Fruit fly (Drosophila melanogaster): ENCODE measurements around the gene Larp4B.

Gene Larp4B

DNA sequence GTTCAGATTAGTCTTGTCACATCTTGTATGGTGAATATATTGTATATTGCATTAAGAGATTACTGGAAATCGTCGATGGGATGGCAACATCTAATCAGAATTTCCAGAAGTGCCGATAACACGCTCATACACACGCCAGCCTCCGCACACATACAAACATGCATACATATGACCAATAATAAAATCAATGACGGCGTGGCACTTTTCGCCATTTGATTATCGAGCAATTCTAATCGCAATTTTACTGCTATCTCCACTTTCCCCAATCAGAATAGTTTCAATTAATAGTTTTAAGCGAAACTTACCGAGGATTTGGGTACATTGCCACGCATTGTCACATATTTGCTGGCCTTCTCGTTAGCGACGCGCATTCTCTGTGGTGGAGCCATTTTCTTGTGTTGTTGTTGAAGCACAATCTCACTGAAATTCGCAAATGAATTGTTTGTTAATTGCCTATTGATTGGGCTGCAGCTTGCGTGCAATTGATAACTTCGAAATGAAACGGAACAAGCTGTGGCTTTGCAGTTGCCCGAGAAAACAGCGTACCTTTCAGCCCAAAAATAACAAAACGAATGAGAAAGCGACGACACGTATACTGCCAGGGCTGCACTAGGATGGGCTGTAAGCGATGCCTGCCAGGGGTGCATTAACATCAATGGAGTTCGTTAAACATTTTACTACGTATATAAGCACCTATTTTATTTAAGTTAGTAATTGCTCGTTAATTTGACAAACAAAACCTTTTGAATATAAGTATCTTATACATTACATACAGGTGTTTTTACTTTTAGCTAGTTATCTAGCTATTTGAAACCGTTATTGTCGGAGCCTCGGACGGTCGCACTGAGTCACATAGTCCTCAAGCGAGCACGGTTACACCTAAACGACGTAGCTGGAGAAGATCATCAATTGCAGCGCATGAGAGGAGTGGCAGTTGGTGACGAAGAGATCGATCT, 25.9 kb upstream of the Larp4B start, which contains the start of the genes CG32276 and gry (continued):
- TF ChIP-seq CG1792 (GFP tag; optimal IDR thresholded peaks at IDR 0.05) (no peak), CG30403 (GFP tag; optimal IDR thresholded peaks at IDR 0.05) (peak; percentile 84), gro (GFP tag; optimal IDR thresholded peaks at IDR 0.05) (no peak), Awh (GFP tag; IDR thresholded peaks at IDR 0.05) (no peak), CG6689 (GFP tag; IDR thresholded peaks at IDR 0.05) (peak; percentile 69), CG32772 (GFP tag; IDR thresholded peaks at IDR 0.05) (peak; percentile 73), CG33557 (GFP tag; optimal IDR thresholded peaks at IDR 0.05) (peak; percentile 54), vvl (GFP tag; IDR thresholded peaks at IDR 0.05) (peak; percentile 82), CG11247 (GFP tag; IDR thresholded peaks at IDR 0.05) (peak; percentile 54), corto (GFP tag; optimal IDR thresholded peaks at IDR 0.05) (no peak), Dp (GFP tag; optimal IDR thresholded peaks at IDR 0.05) (peak; percentile 22), fd96Cb (tag; optimal IDR thresholded peaks at IDR 0.05) (peak; percentile 57), CG31224 (GFP tag; IDR thresholded peaks at IDR 0.05) (peak; percentile 66), CG16815 (GFP tag; optimal IDR thresholded peaks at IDR 0.05) (peak; percentile 47), CG34224 (GFP tag; IDR thresholded peaks at IDR 0.05; ENCODE audit: partially characterized antibody) (no peak; the same call in 2 of the 3 replicates), HLHmδ (GFP tag; optimal IDR thresholded peaks at IDR 0.05) (peak; percentile 50), CG42726 (GFP tag; IDR thresholded peaks at IDR 0.05; ENCODE audit: partially characterized antibody) (no peak), CG2712 (tag; optimal IDR thresholded peaks at IDR 0.05) (peak; percentile 85), pros (GFP tag; optimal IDR thresholded peaks at IDR 0.05) (no peak), Dfd (GFP tag; optimal IDR thresholded peaks at IDR 0.05) (no peak), CG11093 (GFP tag; IDR thresholded peaks at IDR 0.05) (peak; percentile 65; the same call in 2 of the 3 replicates), CG1233 (GFP tag; optimal IDR thresholded peaks at IDR 0.05) (peak; percentile 67), eve (GFP tag; optimal IDR thresholded peaks at IDR 0.05) (no peak), HmgZ (tag; optimal IDR thresholded peaks at IDR 0.05) (peak; percentile 93), scrt (GFP tag; optimal IDR thresholded peaks at IDR 0.05) (peak; percentile 76), fd3F (GFP tag; optimal IDR thresholded peaks at IDR 0.05) (peak; percentile 53), CG7271 (tag; optimal IDR thresholded peaks at IDR 0.05) (peak; percentile 8), CG10209 (GFP tag; optimal IDR thresholded peaks at IDR 0.05) (peak; percentile 64), CG14667 (GFP tag; IDR thresholded peaks at IDR 0.05) (peak; percentile 51; the same call in 1 of the 2 replicates), CG8478 (optimal IDR thresholded peaks at IDR 0.05) (no peak), CG8359 (GFP tag; optimal IDR thresholded peaks at IDR 0.05; ENCODE audit: borderline replicate concordance) (no peak), CG1647 (GFP tag; optimal IDR thresholded peaks at IDR 0.05) (peak; percentile 79), hkb (optimal IDR thresholded peaks at IDR 0.05) (peak; percentile 33), hkb (GFP tag; IDR thresholded peaks at IDR 0.05) (peak; percentile 65), CG2889 (GFP tag; IDR thresholded peaks at IDR 0.05) (0 out of 3 replicates have a peak, but pooled peaks have one; percentile 46), CG4730 (GFP tag; IDR thresholded peaks at IDR 0.05) (peak; percentile 47), NFAT (GFP tag; IDR thresholded peaks at IDR 0.05) (peak; percentile 75), NC2β (GFP tag; optimal IDR thresholded peaks at IDR 0.05) (peak; percentile 84), CG4404 (GFP tag; IDR thresholded peaks at IDR 0.05) (peak; percentile 33; the same call in 1 of the 2 replicates), knrl (GFP tag; IDR thresholded peaks at IDR 0.05; ENCODE audit: partially characterized antibody) (peak; percentile 62), Bdp1 (GFP tag; optimal IDR thresholded peaks at IDR 0.05) (peak; percentile 65), TFAM (GFP tag; optimal IDR thresholded peaks at IDR 0.05) (peak; percentile 5), run (tag; optimal IDR thresholded peaks at IDR 0.05) (no peak), ac (GFP tag; optimal IDR thresholded peaks at IDR 0.05) (no peak), Ssrp (tag; optimal IDR thresholded peaks at IDR 0.05) (peak; percentile 55), hbn (GFP tag; IDR thresholded peaks at IDR 0.05; ENCODE audit: partially characterized antibody) (peak; percentile 26; the same call in 1 of the 2 replicates), H2.0 (GFP tag; IDR thresholded peaks at IDR 0.05) (no peak; the same call in 1 of the 2 replicates), ftz-f1 (GFP tag; optimal IDR thresholded peaks at IDR 0.05) (peak; percentile 83)

Measured in whole organism, embryonic.